Fruit fly (Drosophila melanogaster) whole organism, embryonic: ENCODE measurements around the gene CG42789.

Source experiments
- CG12744 ChIP-seq: fragments of 200-800 bp; sonication (Bioruptor generic); optimal IDR thresholded peaks from 2 replicates; lab custom pipeline; 2016; ENCODE audit warnings: missing biosample characterization, missing genetic modification characterization
- CG14667 ChIP-seq: fragments of 200-800 bp; sonication (Bioruptor generic); IDR thresholded peaks from 2 replicates; pipeline ENCODE4 v1.3.6; 2022; ENCODE audit warnings: missing biosample characterization, missing genetic modification characterization
- CG15696 ChIP-seq: fragments of 200-800 bp; sonication (Bioruptor generic); optimal IDR thresholded peaks from 2 replicates; lab custom pipeline; 2019; ENCODE audit warnings: missing biosample characterization, mild to moderate bottlenecking, missing genetic modification characterization, moderate library complexity
- CG9215 ChIP-seq: fragments of 200-800 bp; sonication (Bioruptor generic); IDR thresholded peaks from 2 replicates; pipeline ENCODE4 v1.3.6; 2022; ENCODE audit warnings: missing biosample characterization, missing genetic modification characterization
- Lhr ChIP-seq: fragments of 200-800 bp; sonication (Bioruptor generic); optimal IDR thresholded peaks from 3 replicates; lab custom pipeline; 2017; ENCODE audit warnings: mild to moderate bottlenecking, missing biosample characterization, missing genetic modification reagents, missing genetic modification characterization
- ac ChIP-seq: fragments of 200-800 bp; sonication (Bioruptor generic); optimal IDR thresholded peaks from 3 replicates; lab custom pipeline; 2017; ENCODE audit warnings: missing biosample characterization, mild to moderate bottlenecking, missing genetic modification characterization
- az2 ChIP-seq: fragments of 200-800 bp; sonication (Bioruptor generic); optimal IDR thresholded peaks from 3 replicates; lab custom pipeline; 2016; ENCODE audit warnings: missing biosample characterization, missing genetic modification characterization
- jigr1 ChIP-seq: fragments of 200-800 bp; sonication (Bioruptor generic); IDR thresholded peaks from 3 replicates; pipeline ENCODE4 v1.3.6; 2022; ENCODE audit warnings: missing biosample characterization, missing genetic modification characterization
- jing ChIP-seq: fragments of 200-800 bp; sonication (Bioruptor generic); optimal IDR thresholded peaks from 2 replicates; lab custom pipeline; 2018; ENCODE audit warnings: missing biosample characterization, mild to moderate bottlenecking, missing genetic modification characterization
- ssp ChIP-seq: fragments of 200-800 bp; sonication (Bioruptor generic); IDR thresholded peaks from 2 replicates; pipeline ENCODE4 v1.3.6; 2022; ENCODE audit warnings: missing biosample characterization, missing genetic modification characterization
- usp ChIP-seq: fragments of >200 bp; optimal IDR thresholded peaks from 2 replicates; lab custom pipeline; 2017; ENCODE audit warnings: missing biosample characterization, missing genetic modification characterization
- vnd ChIP-seq: fragments of 200-800 bp; sonication (Bioruptor generic); IDR thresholded peaks from 3 replicates; pipeline ENCODE4 v1.3.6; 2022; ENCODE audit warnings: missing biosample characterization, missing genetic modification characterization; ENCODE audit not compliant: partially characterized antibody

DNA sequence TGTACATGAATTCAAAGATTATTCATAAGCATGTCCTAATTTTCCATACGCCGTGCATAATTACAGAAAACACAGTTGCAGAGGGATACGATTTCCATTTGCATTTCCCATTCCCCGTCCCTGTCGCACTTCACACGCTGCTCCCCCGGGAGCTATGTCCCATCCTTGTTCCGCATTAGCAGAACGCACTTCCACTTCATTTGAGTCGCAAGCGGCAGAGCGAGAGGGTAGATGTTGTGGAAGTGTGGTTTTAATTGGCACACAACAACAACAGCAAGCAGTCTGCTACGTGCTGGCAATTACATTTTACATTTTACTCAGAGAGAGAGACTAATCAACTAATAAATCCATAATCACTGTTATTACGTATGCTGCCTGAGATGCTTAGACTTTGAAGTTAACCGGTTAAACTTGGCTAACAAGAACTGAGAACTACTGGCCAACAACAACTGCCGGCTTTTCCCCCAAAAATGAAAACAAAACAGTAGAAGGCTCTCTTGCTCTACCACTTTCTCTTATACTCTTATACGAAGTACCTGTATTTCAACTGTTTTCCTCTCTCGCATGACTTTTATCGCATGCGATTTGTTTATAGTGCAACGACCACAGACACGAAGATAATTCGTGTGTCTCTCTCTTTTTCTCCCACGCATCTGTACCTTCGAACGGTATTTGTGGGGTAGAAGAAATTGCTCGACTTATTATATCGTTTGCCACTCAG is 13.9 kb upstream of the CG42789 start:
- TF ChIP-seq ac (no peak), jigr1 (no peak), jing (GFP tag; lab: Kevin White, UChicago) (no peak), CG12744 (GFP tag; lab: Kevin White, UChicago) (no peak), vnd (GFP tag; lab: Robert Waterston, UW) (no peak), Lhr (GFP tag; lab: Kevin White, UChicago) (no peak), az2 (no peak), CG15696 (no peak), usp (GFP tag; lab: Kevin White, UChicago) (no peak), CG14667 (no peak), ssp (no peak), CG9215 (no peak)
